Fruit fly (Drosophila melanogaster): ENCODE results near the gene Gtpx.

The Gtpx gene

DNA sequence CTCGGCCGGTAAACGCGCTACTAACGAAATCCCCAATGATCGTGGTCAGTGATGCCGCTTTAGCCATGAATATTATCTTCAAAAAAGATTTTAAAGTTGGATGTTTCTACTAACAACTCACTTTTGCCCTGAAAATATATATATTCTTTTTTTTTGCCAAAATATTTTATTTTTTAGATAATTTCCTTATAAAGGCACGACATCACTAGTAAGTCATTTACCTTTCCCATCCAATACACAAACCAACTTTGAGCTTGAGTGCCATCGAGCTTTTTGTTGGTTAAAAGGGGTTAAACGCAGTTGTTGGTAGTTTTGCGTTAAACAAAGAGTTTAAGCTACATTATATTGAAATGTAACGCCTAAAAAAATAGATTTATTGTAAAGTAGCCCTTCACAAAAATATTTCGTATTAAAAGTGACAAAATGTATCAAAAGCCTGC, 23.0 kb upstream of the Gtpx start, which contains the start of gene CG14968 (continued):
- TF ChIP-seq CG10366 (GFP tag; IDR thresholded peaks at IDR 0.05) (peak; percentile 97), CG34422 (GFP tag; IDR thresholded peaks at IDR 0.05) (peak; percentile 97), Max (GFP tag; optimal IDR thresholded peaks at IDR 0.05) (peak; percentile 92), CG10462 (GFP tag; optimal IDR thresholded peaks at IDR 0.05) (peak; percentile 85), nau (GFP tag; optimal IDR thresholded peaks at IDR 0.05) (peak; percentile 85), sna (GFP tag; IDR thresholded peaks at IDR 0.05; ENCODE audit: partially characterized antibody) (no peak), CG34376 (GFP tag; optimal IDR thresholded peaks at IDR 0.05) (peak; percentile 62), vnd (GFP tag; IDR thresholded peaks at IDR 0.05; ENCODE audit: partially characterized antibody) (no peak), CG18262 (tag; optimal IDR thresholded peaks at IDR 0.05) (peak; percentile 92), otp (GFP tag; IDR thresholded peaks at IDR 0.05) (peak; percentile 93), CG7786 (GFP tag; optimal IDR thresholded peaks at IDR 0.05) (peak; percentile 72), CG4360 (GFP tag; IDR thresholded peaks at IDR 0.05) (peak; percentile 67), CG12299 (tag; optimal IDR thresholded peaks at IDR 0.05) (peak; percentile 87), CG31224 (GFP tag; IDR thresholded peaks at IDR 0.05) (peak; percentile 93), Dad (GFP tag; optimal IDR thresholded peaks at IDR 0.05) (peak; percentile 86), cad (GFP tag; optimal IDR thresholded peaks at IDR 0.05) (no peak), CG12769 (tag; optimal IDR thresholded peaks at IDR 0.05) (no peak), lilli (GFP tag; optimal IDR thresholded peaks at IDR 0.05) (peak; percentile 91), CG14050 (GFP tag; IDR thresholded peaks at IDR 0.05) (peak; percentile 97), CG30431 (GFP tag; optimal IDR thresholded peaks at IDR 0.05) (peak; percentile 74), dpn (GFP tag; optimal IDR thresholded peaks at IDR 0.05) (peak; percentile 87 to 94), Jarid2 (GFP tag; optimal IDR thresholded peaks at IDR 0.05) (peak; percentile 69), gsb (GFP tag; IDR thresholded peaks at IDR 0.05) (peak; percentile 92), MESR4 (GFP tag; optimal IDR thresholded peaks at IDR 0.05) (no peak), pnt (GFP tag; optimal IDR thresholded peaks at IDR 0.05) (peak; percentile 19), CG10654 (GFP tag; optimal IDR thresholded peaks at IDR 0.05) (peak; percentile 92), toy (GFP tag; IDR thresholded peaks at IDR 0.05) (peak; percentile 90), kni (GFP tag; optimal IDR thresholded peaks at IDR 0.05) (peak; percentile 30), D (optimal IDR thresholded peaks at IDR 0.05) (no peak), D (GFP tag; optimal IDR thresholded peaks at IDR 0.05) (peak; percentile 81), BtbVII (GFP tag; optimal IDR thresholded peaks at IDR 0.05) (peak; percentile 88), lola (GFP tag; optimal IDR thresholded peaks at IDR 0.05) (peak in 1 of 3 experiments; percentile 86), Hsf (GFP tag; optimal IDR thresholded peaks at IDR 0.05) (peak; percentile 90), Deaf1 (tag; optimal IDR thresholded peaks at IDR 0.05) (peak; percentile 74), Ada2b (GFP tag; IDR thresholded peaks at IDR 0.05) (peak; percentile 95), sima (GFP tag; optimal IDR thresholded peaks at IDR 0.05) (peak; percentile 69), CG4820 (GFP tag; optimal IDR thresholded peaks at IDR 0.05) (peak; percentile 85), Neu2 (GFP tag; optimal IDR thresholded peaks at IDR 0.05; ENCODE audit: borderline replicate concordance) (no peak), CG15479 (GFP tag; optimal IDR thresholded peaks at IDR 0.05) (no peak), onecut (GFP tag; IDR thresholded peaks at IDR 0.05) (peak; percentile 86), en (GFP tag; optimal IDR thresholded peaks at IDR 0.05) (no peak), chn (GFP tag; optimal IDR thresholded peaks at IDR 0.05) (peak; percentile 83), wek (GFP tag; optimal IDR thresholded peaks at IDR 0.05) (no peak), CG13424 (tag; optimal IDR thresholded peaks at IDR 0.05) (peak; percentile 96), fd102C (GFP tag; optimal IDR thresholded peaks at IDR 0.05) (no peak), Stat92E (GFP tag; optimal IDR thresholded peaks at IDR 0.05) (no peak), gfzf (GFP tag; optimal IDR thresholded peaks at IDR 0.05) (peak; percentile 33), HmgD (GFP tag; optimal IDR thresholded peaks at IDR 0.05) (no peak), CG6254 (GFP tag; optimal IDR thresholded peaks at IDR 0.05) (peak; percentile 81), CG8944 (GFP tag; optimal IDR thresholded peaks at IDR 0.05) (peak; percentile 34), gcm (GFP tag; optimal IDR thresholded peaks at IDR 0.05) (peak; percentile 79)
